Worm (Caenorhabditis elegans) whole organism, dauer: Measurements from ENCODE around the gene nstp-8.
"Not testable (repeated sequence)": the region's sequence is repeated elsewhere in the genome, so short reads cannot be mapped to it uniquely, and the experiment has no call there.

Experiments
- unc-62 ChIP-seq: sonication (generic microtip); optimal IDR thresholded peaks from 2 replicates; lab custom pipeline; 2017; ENCODE audit warnings: missing biosample characterization, missing genetic modification reagents, missing genetic modification characterization

Gene nstp-8

ce11 chrV:2250126-2250590 lies 34.7 kb downstream of the nstp-8 start, which contains the start of gene cyp-33C7:
cyp-33C7 (plus strand) TSS chrV:2250540.
- no peak for TF ChIP-seq unc-62

- TF ChIP-seq unc-62: no peak
These were observed 36.3 kb downstream of the nstp-8 start for ce11 chrV:2251774-2252173.

- TF ChIP-seq unc-62: no peak
These were observed 39.2 kb downstream of the nstp-8 start, which contains the start of gene str-253 for ce11 chrV:2254553-2255124. str-253 (minus strand) TSS chrV:2254603.

- TF ChIP-seq unc-62: not testable (repeated sequence)
These were observed 39.7 kb downstream of the nstp-8 start, which contains the start of gene F41B5.1 for ce11 chrV:2255191-2255590. F41B5.1 (plus strand) TSS chrV:2255533.

- TF ChIP-seq unc-62: no peak
These were observed 44.3 kb downstream of the nstp-8 start, which contains the start of gene nhr-182 for ce11 chrV:2259750-2260149. nhr-182 (minus strand) TSS chrV:2259927.

ce11 chrV:2260660-2261059 lies 45.2 kb downstream of the nstp-8 start, which contains the start of gene F41B5.12:
F41B5.12 (plus strand) TSS chrV:2260960.
- no peak for TF ChIP-seq unc-62

ce11 chrV:2264455-2264854 lies 49.0 kb downstream of the nstp-8 start, which contains the start of gene nhr-183:
nhr-183 (minus strand) TSS chrV:2264634.
- TF ChIP-seq unc-62: no peak

- no peak for TF ChIP-seq unc-62
These were observed 49.5 kb downstream of the nstp-8 start for ce11 chrV:2264925-2265324.

- TF ChIP-seq unc-62: no peak
These were observed 51.5 kb downstream of the nstp-8 start, which contains the start of gene nhr-275 for ce11 chrV:2266958-2267357. nhr-275 (minus strand) TSS chrV:2267058.
